Worm (Caenorhabditis elegans) whole organism, L4/young adult: Measurements from ENCODE around the gene acp-3.

ENCODE experiments used
- W03F9.2 ChIP-seq: fragments of 150-350 bp; optimal IDR thresholded peaks from 2 replicates; lab custom pipeline; 2014; ENCODE audit warnings: missing biosample characterization, missing genetic modification characterization
- dao-5 ChIP-seq: sonication (generic microtip); optimal IDR thresholded peaks from 2 replicates; lab custom pipeline; 2016; ENCODE audit warnings: missing genotype, missing genetic modification characterization, moderate library complexity, missing compliant biosample characterization
- him-1 ChIP-seq: sonication (generic microtip); optimal IDR thresholded peaks from 2 replicates; lab custom pipeline; 2016; ENCODE audit warnings: missing genotype, missing genetic modification reagents, missing genetic modification characterization, missing compliant biosample characterization

ce11 chrII:8399064-8399463 lies 37.9 kb downstream of the acp-3 start, which contains the start of gene dod-23:
- TF ChIP-seq dao-5 (tag; lab: Kevin White, UChicago) = no peak
- TF ChIP-seq him-1 (tag; lab: Kevin White, UChicago) = no peak
- TF ChIP-seq W03F9.2 (tag; lab: Kevin White, UChicago) = no peak
